Fruit fly (Drosophila melanogaster): Measurements from ENCODE around the gene KdelR.

DNA sequence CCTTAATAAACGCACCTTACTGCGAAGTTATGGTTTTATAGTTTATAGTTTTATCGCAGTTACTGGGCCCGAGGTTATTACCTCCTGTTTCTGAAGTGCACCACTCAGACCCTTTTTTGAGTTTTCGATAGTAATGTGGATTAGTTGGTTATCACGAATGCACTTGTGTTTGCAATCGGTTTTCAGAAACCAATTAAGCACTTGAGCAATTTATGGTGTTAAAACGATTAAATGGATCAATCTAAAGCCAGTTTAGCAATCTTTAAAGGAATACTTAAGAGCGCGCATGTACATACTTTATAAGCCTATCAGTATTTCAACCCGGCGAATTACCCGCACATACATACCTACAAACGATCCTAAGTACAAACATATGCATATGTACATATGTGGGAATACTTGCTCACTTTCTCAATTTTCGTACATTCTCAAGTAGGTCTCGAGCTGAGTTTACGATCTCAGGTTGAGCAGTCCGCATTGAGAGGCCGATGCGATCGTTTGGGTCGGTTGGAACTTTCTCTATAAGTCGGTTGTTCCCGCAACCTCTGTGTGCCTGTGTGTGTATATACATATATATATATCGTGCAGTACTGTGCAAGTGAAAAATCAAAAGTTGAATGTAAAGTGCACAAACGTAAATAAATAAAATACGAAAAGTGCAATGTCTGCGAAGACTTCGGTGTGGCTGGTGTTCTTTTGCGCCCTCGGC lies 30.7 kb downstream of the KdelR start, which contains the start of the genes LManI and LManII:
- no peak for TF ChIP-seq EcR (GFP tag; optimal IDR thresholded peaks at IDR 0.05)
- no peak for TF ChIP-seq pan (optimal IDR thresholded peaks at IDR 0.05)
